ENCODE assay signal across 3 fruit fly cellular contexts in the genomic region with DNA sequence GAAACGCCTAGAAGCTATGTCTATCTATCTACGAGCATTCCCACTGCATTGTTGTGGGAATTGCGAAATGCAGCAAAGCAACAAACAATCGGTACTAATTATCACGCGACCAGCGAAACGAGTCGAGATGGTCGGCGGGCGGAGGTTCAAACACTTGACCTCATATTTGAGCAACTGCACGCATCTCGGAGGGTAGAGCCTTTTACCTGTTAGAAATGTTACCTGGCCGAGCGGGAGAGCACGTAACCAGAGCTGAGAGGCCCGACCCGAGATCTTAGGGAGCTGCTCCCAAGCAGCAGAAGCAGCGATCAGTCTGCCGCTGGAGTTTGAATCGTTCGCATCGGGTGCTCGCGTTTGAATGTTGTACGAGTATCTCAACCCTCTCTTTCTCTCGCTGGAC.
A peak's percentile ranks its signal among the peaks of the same experiment; 100 is the strongest.
TF ChIP-seq lines count a peak whose summit lies in the region.

No protein-coding gene starts in this region.

- no peak for TF ChIP-seq CTCF in whole organism, embryonic (GFP tag; optimal IDR thresholded peaks at IDR 0.05; lab: Kevin White, UChicago)

TF ChIP-seq in whole organism, 6 proteins besides CTCF, POLR2A, EP300 and RAD21:
- TF ChIP-seq CG8478 (optimal IDR thresholded peaks at IDR 0.05; lab: Kevin White, UChicago) (no peak), Dll (optimal IDR thresholded peaks at IDR 0.05; lab: Kevin White, UChicago) (peak; percentile 50), pan (optimal IDR thresholded peaks at IDR 0.05; lab: Kevin White, UChicago) (no peak), psq (optimal IDR thresholded peaks at IDR 0.05; lab: Kevin White, UChicago) (no peak)

TF ChIP-seq in whole organism, embryonic, 481 proteins besides CTCF, POLR2A, EP300 and RAD21 (continues in another document):
- TF ChIP-seq CG7357 (GFP tag; IDR thresholded peaks at IDR 0.05; lab: Robert Waterston, UW) (no peak), klu (GFP tag; IDR thresholded peaks at IDR 0.05; lab: Robert Waterston, UW) (no peak), CG8944 (GFP tag; optimal IDR thresholded peaks at IDR 0.05; lab: Kevin White, UChicago) (no peak), tll (GFP tag; optimal IDR thresholded peaks at IDR 0.05; lab: Kevin White, UChicago) (peak in 1 of 2 experiments; percentile 32), amos (GFP tag; IDR thresholded peaks at IDR 0.05; lab: Robert Waterston, UW; ENCODE audit: partially characterized antibody) (no peak), Poxn (GFP tag; IDR thresholded peaks at IDR 0.05; lab: Robert Waterston, UW) (no peak), grn (GFP tag; optimal IDR thresholded peaks at IDR 0.05; lab: Kevin White, UChicago) (no peak), crol (GFP tag; IDR thresholded peaks at IDR 0.05; lab: Robert Waterston, UW) (no peak), Bgb (GFP tag; IDR thresholded peaks at IDR 0.05; lab: Robert Waterston, UW; ENCODE audit: partially characterized antibody) (peak; percentile 9; the same call in 1 of the 2 replicates), unc-4 (GFP tag; IDR thresholded peaks at IDR 0.05; lab: Robert Waterston, UW; ENCODE audit: partially characterized antibody) (no peak), CG4617 (GFP tag; optimal IDR thresholded peaks at IDR 0.05; lab: Kevin White, UChicago; ENCODE audit: borderline replicate concordance) (no peak), Fer3 (tag; optimal IDR thresholded peaks at IDR 0.05; lab: Kevin White, UChicago) (no peak), E2f1 (GFP tag; IDR thresholded peaks at IDR 0.05; lab: Robert Waterston, UW) (no peak), Stat92E (GFP tag; optimal IDR thresholded peaks at IDR 0.05; lab: Kevin White, UChicago) (no peak), zen (tag; optimal IDR thresholded peaks at IDR 0.05; lab: Kevin White, UChicago) (peak; percentile 42), Hmr (GFP tag; optimal IDR thresholded peaks at IDR 0.05; lab: Kevin White, UChicago) (no peak), btn (GFP tag; optimal IDR thresholded peaks at IDR 0.05; lab: Kevin White, UChicago) (no peak), E2f2 (GFP tag; IDR thresholded peaks at IDR 0.05; lab: Robert Waterston, UW) (peak; percentile 30; the same call in 1 of the 2 replicates), Fer1 (GFP tag; optimal IDR thresholded peaks at IDR 0.05; lab: Kevin White, UChicago) (no peak), crp (GFP tag; optimal IDR thresholded peaks at IDR 0.05; lab: Kevin White, UChicago) (no peak), CG17328 (GFP tag; IDR thresholded peaks at IDR 0.05; lab: Robert Waterston, UW) (0 out of 2 replicates have a peak, but pooled peaks have one; percentile 12), CG14667 (GFP tag; IDR thresholded peaks at IDR 0.05; lab: Robert Waterston, UW) (no peak), CG2129 (GFP tag; IDR thresholded peaks at IDR 0.05; lab: Robert Waterston, UW; ENCODE audit: partially characterized antibody) (no peak), CG34422 (GFP tag; IDR thresholded peaks at IDR 0.05; lab: Robert Waterston, UW) (no peak), pan (optimal IDR thresholded peaks at IDR 0.05; lab: Kevin White, UChicago) (no peak), pan (GFP tag; optimal IDR thresholded peaks at IDR 0.05 in 1 of 2, IDR thresholded peaks at IDR 0.05 in 1 of 2) (no peak), Hand (GFP tag; optimal IDR thresholded peaks at IDR 0.05; lab: Kevin White, UChicago) (no peak), Myb (GFP tag; optimal IDR thresholded peaks at IDR 0.05; lab: Kevin White, UChicago) (no peak), sr (GFP tag; IDR thresholded peaks at IDR 0.05; lab: Robert Waterston, UW) (no peak), CG15479 (GFP tag; optimal IDR thresholded peaks at IDR 0.05; lab: Kevin White, UChicago) (peak; percentile 69), sd (tag; optimal IDR thresholded peaks at IDR 0.05; lab: Kevin White, UChicago) (no peak), CG7745 (tag; optimal IDR thresholded peaks at IDR 0.05; lab: Kevin White, UChicago) (peak; percentile 9), CG30403 (GFP tag; optimal IDR thresholded peaks at IDR 0.05; lab: Kevin White, UChicago) (no peak), fd64A (GFP tag; optimal IDR thresholded peaks at IDR 0.05; lab: Kevin White, UChicago) (no peak), HLHmδ (GFP tag; optimal IDR thresholded peaks at IDR 0.05; lab: Kevin White, UChicago) (no peak), seq (GFP tag; IDR thresholded peaks at IDR 0.05; lab: Robert Waterston, UW) (0 out of 2 replicates have a peak, but pooled peaks have one; percentile 12), CG30020 (tag; optimal IDR thresholded peaks at IDR 0.05; lab: Kevin White, UChicago) (no peak), tx (GFP tag; optimal IDR thresholded peaks at IDR 0.05; lab: Kevin White, UChicago) (no peak), toy (GFP tag; IDR thresholded peaks at IDR 0.05; lab: Robert Waterston, UW) (no peak), Xbp1 (GFP tag; optimal IDR thresholded peaks at IDR 0.05; lab: Kevin White, UChicago) (no peak), Rx (GFP tag; IDR thresholded peaks at IDR 0.05; lab: Robert Waterston, UW) (no peak), tin (GFP tag; optimal IDR thresholded peaks at IDR 0.05; lab: Kevin White, UChicago) (no peak)

TF ChIP-seq in whole organism, wandering third instar larva, 38 proteins besides CTCF, POLR2A, EP300 and RAD21:
- TF ChIP-seq Vsx2 (GFP tag; optimal IDR thresholded peaks at IDR 0.05; lab: Kevin White, UChicago; ENCODE audit: partially characterized antibody): peak; percentile 29
- no peak for TF ChIP-seq foxo (GFP tag; optimal IDR thresholded peaks at IDR 0.05; lab: Kevin White, UChicago)
- no peak for TF ChIP-seq psq (GFP tag; optimal IDR thresholded peaks at IDR 0.05; lab: Kevin White, UChicago)
- no peak for TF ChIP-seq CrebA (GFP tag; optimal IDR thresholded peaks at IDR 0.05; lab: Kevin White, UChicago; ENCODE audit: borderline replicate concordance)
- peak; percentile 73 for TF ChIP-seq Dif (GFP tag; optimal IDR thresholded peaks at IDR 0.05; lab: Kevin White, UChicago; ENCODE audit: partially characterized antibody)
- TF ChIP-seq Jra (GFP tag; optimal IDR thresholded peaks at IDR 0.05; lab: Kevin White, UChicago): no peak
- TF ChIP-seq dmrt93B (GFP tag; optimal IDR thresholded peaks at IDR 0.05; lab: Kevin White, UChicago): no peak
- peak; percentile 37 for TF ChIP-seq Hr83 (GFP tag; optimal IDR thresholded peaks at IDR 0.05; lab: Kevin White, UChicago; ENCODE audit: poor library complexity, severe bottlenecking)
- no peak for TF ChIP-seq Sp1 (GFP tag; optimal IDR thresholded peaks at IDR 0.05; lab: Kevin White, UChicago)
- TF ChIP-seq dl (GFP tag; optimal IDR thresholded peaks at IDR 0.05; lab: Kevin White, UChicago; ENCODE audit: insufficient read depth in 1 of 2, partially characterized antibody in 2 of 2): peak; percentile 68 to 70
- TF ChIP-seq ey (GFP tag; optimal IDR thresholded peaks at IDR 0.05; lab: Kevin White, UChicago): no peak
- no peak for TF ChIP-seq Hr78 (GFP tag; optimal IDR thresholded peaks at IDR 0.05; lab: Kevin White, UChicago)
- TF ChIP-seq woc (GFP tag; optimal IDR thresholded peaks at IDR 0.05; lab: Kevin White, UChicago): no peak
